Fruit fly (Drosophila melanogaster) whole organism, larva: ENCODE results near the gene CG4362.

Source experiments
- noc ChIP-seq: fragments of 200-800 bp; sonication (Bioruptor generic); optimal IDR thresholded peaks from 3 replicates; lab custom pipeline; 2019; ENCODE audit warnings: missing biosample characterization, mild to moderate bottlenecking, missing genetic modification characterization, moderate library complexity

Gene CG4362

DNA sequence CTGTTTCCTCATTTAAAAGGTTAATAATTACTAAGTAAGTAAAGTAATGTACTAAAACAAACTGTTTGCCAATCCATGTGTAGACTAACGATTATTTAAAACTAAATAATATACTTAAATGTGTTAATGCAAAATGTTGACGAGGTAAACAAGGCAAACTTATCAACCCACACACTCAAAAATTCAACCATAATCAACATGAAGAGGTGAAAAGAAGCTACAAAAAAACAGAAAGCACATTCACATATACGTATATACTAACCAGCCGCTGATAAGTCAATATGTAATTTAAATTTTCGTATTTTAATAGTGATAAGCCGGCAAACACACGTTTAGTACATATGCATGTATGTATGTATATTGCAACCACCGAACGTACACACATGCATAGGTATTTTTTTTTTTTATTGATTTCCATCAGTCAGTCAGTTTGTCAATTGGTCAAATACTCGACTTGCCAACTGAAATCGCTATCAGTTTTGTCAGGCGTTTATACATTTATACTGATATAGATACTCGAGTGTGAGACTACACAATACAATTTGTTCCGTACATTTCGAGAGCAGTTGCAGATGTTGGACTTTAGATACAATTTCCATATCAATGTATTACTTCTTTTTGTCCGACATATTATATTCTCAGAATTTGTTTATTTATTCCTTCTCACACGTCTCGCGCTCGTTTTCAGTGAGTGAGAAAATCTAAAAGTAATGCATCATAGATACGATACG lies 47.7 kb downstream of the CG4362 start:
- TF ChIP-seq noc (tag; lab: Kevin White, UChicago) = peak; percentile 30

DNA sequence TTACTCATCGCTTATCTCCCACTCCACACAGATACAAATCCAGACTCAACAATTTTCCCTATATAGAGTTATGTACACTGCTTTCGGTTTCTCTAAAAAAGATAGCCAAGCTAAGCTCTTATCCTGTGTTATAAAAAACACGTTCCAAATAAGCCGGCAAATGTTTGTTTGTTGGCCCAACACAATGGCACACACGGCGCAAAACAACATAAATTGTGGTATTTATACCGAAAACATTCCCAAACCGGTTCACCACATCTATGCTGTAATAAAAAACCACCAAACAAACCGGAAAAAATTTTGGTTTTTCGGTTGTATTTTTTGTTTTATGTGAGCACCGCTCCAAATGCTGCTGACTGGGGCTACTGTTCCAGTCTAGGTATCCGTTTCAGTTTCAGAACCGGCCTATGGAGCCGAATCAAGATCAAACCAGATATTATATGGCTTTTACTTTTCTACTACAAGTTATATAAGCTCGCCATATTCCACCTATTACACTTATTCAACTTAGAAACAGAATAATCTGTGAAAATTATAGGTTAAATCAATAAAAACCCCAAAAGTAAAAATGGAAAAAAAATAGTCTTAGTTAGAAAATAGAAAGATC lies 48.4 kb downstream of the CG4362 start:
- TF ChIP-seq noc (tag; lab: Kevin White, UChicago) = no peak

DNA sequence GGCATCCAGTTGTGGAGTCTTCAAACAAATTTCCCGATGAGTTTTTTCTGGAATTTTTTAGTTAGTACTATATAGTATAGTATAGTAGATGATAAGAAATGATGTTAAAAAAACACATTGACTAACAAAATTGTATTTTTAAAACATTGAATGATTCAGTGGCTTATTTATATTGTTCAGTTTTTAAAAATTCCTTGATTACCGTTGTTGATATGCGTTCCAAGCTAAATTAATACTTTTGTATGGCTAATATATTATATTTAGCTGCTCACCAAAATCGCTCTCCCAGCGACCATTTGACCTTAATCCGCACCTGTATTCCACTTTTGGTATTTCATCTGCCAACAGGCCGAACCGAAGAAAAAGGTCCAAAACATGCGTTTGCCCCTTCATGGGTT lies 49.4 kb downstream of the CG4362 start:
- TF ChIP-seq noc (tag; lab: Kevin White, UChicago) = no peak

DNA sequence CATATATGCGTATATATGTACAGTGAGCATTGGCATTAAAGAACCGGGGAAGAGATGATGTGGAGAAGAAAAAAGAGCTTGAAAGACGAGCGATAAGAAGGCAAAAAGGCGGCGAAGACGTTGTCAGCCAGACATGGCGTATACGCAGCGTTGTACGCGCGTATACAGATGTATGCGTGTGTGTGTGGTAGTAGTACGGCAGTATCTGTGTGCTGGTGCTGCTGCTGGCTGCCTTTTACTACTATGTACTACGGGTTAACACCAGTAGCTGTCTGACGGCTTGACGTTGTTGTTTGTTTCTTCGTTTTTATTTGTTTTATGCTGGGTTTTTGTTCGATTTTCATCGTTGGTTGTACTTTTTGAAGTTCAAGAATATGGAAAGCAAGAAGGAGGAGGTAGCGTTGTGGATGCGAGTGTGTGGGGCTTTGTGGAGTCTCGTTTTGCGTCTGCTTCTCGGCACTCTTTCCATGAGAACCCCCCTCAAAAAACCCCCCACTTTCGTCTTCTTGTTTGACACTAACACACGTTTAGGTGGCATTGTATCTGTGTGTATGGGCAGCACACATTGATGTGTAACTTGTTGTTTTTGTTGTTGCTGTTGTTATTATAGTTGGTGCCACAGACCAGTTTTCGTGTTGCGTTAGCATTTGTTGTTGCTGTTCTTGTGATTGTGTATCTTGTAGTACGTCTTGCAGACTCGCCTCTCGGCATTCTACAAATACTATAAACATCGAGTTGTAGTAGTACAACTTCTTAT lies 50.0 kb downstream of the CG4362 start:
- TF ChIP-seq noc (tag; lab: Kevin White, UChicago) = no peak

DNA sequence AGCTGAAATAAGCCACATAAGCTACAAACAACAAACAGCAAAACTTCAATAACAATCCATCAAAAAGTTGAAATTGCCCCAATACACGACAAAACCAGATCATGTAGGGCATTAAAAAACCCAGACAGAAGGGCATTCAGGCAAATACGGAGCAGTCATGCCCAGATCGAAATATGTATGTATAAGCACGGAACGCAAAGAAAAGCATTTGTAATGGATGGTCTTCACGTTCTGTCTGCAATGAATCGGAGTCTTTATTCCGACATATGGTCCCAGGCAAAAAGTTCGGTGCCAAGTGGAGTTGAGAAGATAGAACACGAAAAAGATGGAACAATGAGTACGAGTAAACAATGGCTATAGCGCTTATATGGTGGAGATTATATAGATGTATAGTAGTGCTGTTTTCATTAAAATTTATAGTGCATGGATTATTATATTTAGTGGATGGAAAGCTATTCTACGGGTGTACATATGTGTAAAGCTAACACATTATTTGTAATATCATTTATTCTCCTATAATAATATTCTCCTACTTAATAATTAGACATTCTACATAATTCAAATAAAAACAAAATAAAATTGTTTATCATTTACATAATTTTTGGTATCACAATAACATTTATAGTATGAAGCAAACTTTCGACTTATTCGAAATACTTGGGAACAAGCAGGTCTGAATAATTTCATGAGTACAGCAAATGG lies 50.9 kb downstream of the CG4362 start:
- TF ChIP-seq noc (tag; lab: Kevin White, UChicago) = no peak
